Fruit fly (Drosophila melanogaster): ENCODE measurements around the gene sofe.

Gene sofe

dm6 chrX:10882786-10883185, 25.6 kb upstream of the sofe start (continued):
- TF ChIP-seq Fer1 (GFP tag; optimal IDR thresholded peaks at IDR 0.05) (no peak), Pdp1 (GFP tag; optimal IDR thresholded peaks at IDR 0.05) (peak in 1 of 2 experiments; percentile 41), pan (optimal IDR thresholded peaks at IDR 0.05) (no peak), pan (GFP tag; optimal IDR thresholded peaks at IDR 0.05 in 1 of 2, IDR thresholded peaks at IDR 0.05 in 1 of 2) (no peak), MBD-R2 (GFP tag; IDR thresholded peaks at IDR 0.05) (no peak), grau (tag; optimal IDR thresholded peaks at IDR 0.05) (peak; percentile 7), CG6175 (GFP tag; IDR thresholded peaks at IDR 0.05) (no peak), TFAM (GFP tag; optimal IDR thresholded peaks at IDR 0.05) (no peak), h (optimal IDR thresholded peaks at IDR 0.05) (no peak), Xbp1 (GFP tag; optimal IDR thresholded peaks at IDR 0.05) (peak; percentile 19), Six4 (GFP tag; optimal IDR thresholded peaks at IDR 0.05) (no peak), ind (GFP tag; optimal IDR thresholded peaks at IDR 0.05) (peak; percentile 5), CG18599 (GFP tag; optimal IDR thresholded peaks at IDR 0.05) (no peak), CG15696 (tag; optimal IDR thresholded peaks at IDR 0.05) (no peak), CG1233 (GFP tag; optimal IDR thresholded peaks at IDR 0.05) (no peak), fd102C (GFP tag; optimal IDR thresholded peaks at IDR 0.05) (no peak), Side (GFP tag; optimal IDR thresholded peaks at IDR 0.05) (no peak), HLH54F (GFP tag; optimal IDR thresholded peaks at IDR 0.05) (no peak), CG12659 (GFP tag; optimal IDR thresholded peaks at IDR 0.05) (no peak), CG17328 (GFP tag; IDR thresholded peaks at IDR 0.05) (0 out of 2 replicates have a peak, but pooled peaks have one; percentile 33), toy (GFP tag; IDR thresholded peaks at IDR 0.05) (no peak), Hand (GFP tag; optimal IDR thresholded peaks at IDR 0.05) (no peak), Poxn (GFP tag; IDR thresholded peaks at IDR 0.05) (no peak), Ets65A (GFP tag) (peak; percentile 61), dpn (GFP tag; optimal IDR thresholded peaks at IDR 0.05) (peak in 1 of 2 experiments; percentile 5), Oli (tag; optimal IDR thresholded peaks at IDR 0.05) (peak; percentile 23), bsh (GFP tag; optimal IDR thresholded peaks at IDR 0.05) (peak in 1 of 2 experiments; percentile 2), Atf6 (GFP tag; IDR thresholded peaks at IDR 0.05) (no peak), CG6765 (GFP tag; optimal IDR thresholded peaks at IDR 0.05) (no peak), chif (GFP tag; optimal IDR thresholded peaks at IDR 0.05) (peak in 1 of 2 experiments; percentile 0), CG4820 (GFP tag; optimal IDR thresholded peaks at IDR 0.05) (no peak), ham (GFP tag; IDR thresholded peaks at IDR 0.05) (no peak), CG6654 (GFP tag; optimal IDR thresholded peaks at IDR 0.05) (no peak), unpg (GFP tag; optimal IDR thresholded peaks at IDR 0.05) (peak; percentile 29), maf-S (GFP tag; optimal IDR thresholded peaks at IDR 0.05) (no peak), B-H2 (GFP tag; optimal IDR thresholded peaks at IDR 0.05) (no peak), ro (GFP tag; IDR thresholded peaks at IDR 0.05) (no peak), CG18476 (GFP tag; optimal IDR thresholded peaks at IDR 0.05) (no peak), jumu (GFP tag; optimal IDR thresholded peaks at IDR 0.05) (no peak), Dad (GFP tag; optimal IDR thresholded peaks at IDR 0.05) (no peak), CG6272 (GFP tag; IDR thresholded peaks at IDR 0.05) (no peak), dm (GFP tag; optimal IDR thresholded peaks at IDR 0.05) (no peak), CG12391 (tag; optimal IDR thresholded peaks at IDR 0.05) (peak; percentile 26), croc (GFP tag; conservative IDR thresholded peaks at IDR 0.05) (no peak), CG14965 (GFP tag; optimal IDR thresholded peaks at IDR 0.05; ENCODE audit: borderline replicate concordance) (no peak), bab2 (GFP tag; optimal IDR thresholded peaks at IDR 0.05) (no peak), sd (tag; optimal IDR thresholded peaks at IDR 0.05) (no peak), HmgD (GFP tag; optimal IDR thresholded peaks at IDR 0.05) (no peak), gem (tag; optimal IDR thresholded peaks at IDR 0.05) (no peak), pb (GFP tag; optimal IDR thresholded peaks at IDR 0.05) (no peak), CG11504 (tag; optimal IDR thresholded peaks at IDR 0.05) (peak; percentile 31), Ada2b (GFP tag; IDR thresholded peaks at IDR 0.05) (0 out of 2 replicates have a peak, but pooled peaks have one; percentile 8)
